Fruit fly (Drosophila melanogaster) whole organism, embryonic: ENCODE results near the gene CG32192.

Experiments used
- Ada2b ChIP-seq: fragments of 200-800 bp; sonication (Bioruptor generic); IDR thresholded peaks from 2 replicates; pipeline ENCODE4 v1.3.6; 2022; ENCODE audit warnings: missing biosample characterization, missing genetic modification characterization
- Asciz ChIP-seq: fragments of 200-800 bp; sonication (Bioruptor generic); optimal IDR thresholded peaks from 2 replicates; lab custom pipeline; 2017; ENCODE audit warnings: missing biosample characterization, mild to moderate bottlenecking, missing genetic modification characterization, missing genetic modification reagents
- CG10147 ChIP-seq: fragments of 200-800 bp; sonication (Bioruptor generic); optimal IDR thresholded peaks from 2 replicates; lab custom pipeline; 2019; ENCODE audit warnings: missing biosample characterization, mild to moderate bottlenecking, missing genetic modification characterization, moderate library complexity
- CG11504 ChIP-seq: fragments of 200-800 bp; sonication (Bioruptor generic); optimal IDR thresholded peaks from 3 replicates; lab custom pipeline; 2019; ENCODE audit warnings: missing biosample characterization, mild to moderate bottlenecking, missing genetic modification characterization, moderate library complexity
- CG13894 ChIP-seq: fragments of 200-800 bp; sonication (Bioruptor generic); optimal IDR thresholded peaks from 3 replicates; lab custom pipeline; 2018; ENCODE audit warnings: missing biosample characterization, mild to moderate bottlenecking, missing genetic modification characterization, moderate library complexity
- CG17359 ChIP-seq: fragments of 200-800 bp; sonication (Bioruptor generic); optimal IDR thresholded peaks from 3 replicates; lab custom pipeline; 2018; ENCODE audit warnings: missing biosample characterization, mild to moderate bottlenecking, missing genetic modification characterization, moderate library complexity
- CG17612 ChIP-seq: fragments of 200-800 bp; sonication (Bioruptor generic); IDR thresholded peaks from 2 replicates; pipeline ENCODE4 v1.3.6; 2022; ENCODE audit warnings: missing biosample characterization, missing genetic modification characterization
- CG17829 ChIP-seq: fragments of 200-800 bp; optimal IDR thresholded peaks from 2 replicates; lab custom pipeline; 2019; ENCODE audit warnings: missing biosample characterization, mild to moderate bottlenecking, missing genetic modification characterization, moderate library complexity
- CG17912 ChIP-seq: fragments of 200-800 bp; sonication (Bioruptor generic); optimal IDR thresholded peaks from 2 replicates; lab custom pipeline; 2018; ENCODE audit warnings: missing biosample characterization, mild to moderate bottlenecking, missing genetic modification characterization
- CG1792 ChIP-seq: fragments of 200-800 bp; sonication (Bioruptor generic); optimal IDR thresholded peaks from 2 replicates; lab custom pipeline; 2016; ENCODE audit warnings: missing biosample characterization, missing genetic modification characterization
- CG18764 ChIP-seq: fragments of 200-800 bp; sonication (Bioruptor generic); optimal IDR thresholded peaks from 3 replicates; lab custom pipeline; 2016; ENCODE audit warnings: missing biosample characterization, missing genetic modification characterization
- CG32532 ChIP-seq: fragments of 200-800 bp; sonication (Bioruptor generic); IDR thresholded peaks from 2 replicates; pipeline ENCODE4 v1.3.6; 2022; ENCODE audit warnings: missing biosample characterization, missing genetic modification characterization
- CG32767 ChIP-seq: fragments of 200-800 bp; sonication (Bioruptor generic); IDR thresholded peaks from 2 replicates; pipeline ENCODE4 v1.3.6; 2022; ENCODE audit warnings: missing biosample characterization, missing genetic modification characterization
- CG3407 ChIP-seq: fragments of 200-800 bp; sonication (Bioruptor generic); optimal IDR thresholded peaks from 2 replicates; lab custom pipeline; 2018; ENCODE audit warnings: missing biosample characterization, mild to moderate bottlenecking, missing genetic modification characterization
- CG3995 ChIP-seq: fragments of 200-800 bp; sonication (Bioruptor generic); optimal IDR thresholded peaks from 3 replicates; lab custom pipeline; 2016; ENCODE audit warnings: missing biosample characterization, missing genetic modification characterization
- CG4360 ChIP-seq: fragments of 200-800 bp; sonication (Bioruptor generic); IDR thresholded peaks from 2 replicates; pipeline ENCODE4 v1.3.6; 2022; ENCODE audit warnings: missing biosample characterization, missing genetic modification characterization
- CG6813 ChIP-seq: fragments of 200-800 bp; sonication (Bioruptor generic); optimal IDR thresholded peaks from 2 replicates; lab custom pipeline; 2017; ENCODE audit warnings: missing biosample characterization, missing genetic modification characterization, mild to moderate bottlenecking, moderate library complexity, missing genetic modification reagents
- CG7271 ChIP-seq: fragments of 200-800 bp; sonication (Bioruptor generic); optimal IDR thresholded peaks from 2 replicates; lab custom pipeline; 2018; ENCODE audit warnings: missing biosample characterization, mild to moderate bottlenecking, missing genetic modification characterization, moderate library complexity
- CG7357 ChIP-seq: fragments of 200-800 bp; sonication (Bioruptor generic); IDR thresholded peaks from 3 replicates; pipeline ENCODE4 v1.3.6; 2022; ENCODE audit warnings: missing biosample characterization, missing genetic modification characterization
- CG7556 ChIP-seq: fragments of 200-800 bp; sonication (Bioruptor generic); optimal IDR thresholded peaks from 2 replicates; lab custom pipeline; 2017; ENCODE audit warnings: missing biosample characterization, mild to moderate bottlenecking, missing genetic modification characterization
- CG7963 ChIP-seq: fragments of 200-800 bp; sonication (Bioruptor generic); IDR thresholded peaks from 3 replicates; pipeline ENCODE4 v1.3.6; 2022; ENCODE audit warnings: missing biosample characterization, missing genetic modification characterization; ENCODE audit not compliant: partially characterized antibody
- CG8388 ChIP-seq: fragments of 200-800 bp; sonication (Bioruptor generic); optimal IDR thresholded peaks from 2 replicates; lab custom pipeline; 2019; ENCODE audit warnings: missing biosample characterization, mild to moderate bottlenecking, missing genetic modification characterization, moderate library complexity
- CG9797 ChIP-seq: fragments of 200-800 bp; sonication (Bioruptor generic); optimal IDR thresholded peaks from 3 replicates; lab custom pipeline; 2018; ENCODE audit warnings: missing biosample characterization, mild to moderate bottlenecking, missing genetic modification characterization
- CTCF ChIP-seq: fragments of 200-800 bp; sonication (Bioruptor generic); optimal IDR thresholded peaks from 2 replicates; lab custom pipeline; 2017; ENCODE audit warnings: missing biosample characterization, mild to moderate bottlenecking, missing genetic modification characterization, moderate library complexity
- Chrac-16 ChIP-seq: fragments of 200-800 bp; sonication (Bioruptor generic); optimal IDR thresholded peaks from 3 replicates; lab custom pipeline; 2016; ENCODE audit warnings: missing biosample characterization, missing genetic modification characterization
- Deaf1 ChIP-seq: fragments of 200-800 bp; optimal IDR thresholded peaks from 3 replicates; lab custom pipeline; 2019; ENCODE audit warnings: missing biosample characterization, mild to moderate bottlenecking, missing genetic modification characterization, moderate library complexity
- E2f2 ChIP-seq: fragments of 200-800 bp; sonication (Bioruptor generic); IDR thresholded peaks from 2 replicates; pipeline ENCODE4 v1.3.6; 2022; ENCODE audit warnings: missing biosample characterization, missing genetic modification characterization
- Eip74EF ChIP-seq, 2 experiments: fragments of 200-800 bp in 1 of 2; fragments of >200 bp in 1 of 2; sonication (Bioruptor generic) in 1 of 2; optimal IDR thresholded peaks; 2 replicates each; lab custom pipeline; 2017 to 2019; ENCODE audit warnings: missing biosample characterization in 2 of 2, missing genetic modification characterization in 2 of 2, mild to moderate bottlenecking in 1 of 2, moderate library complexity in 1 of 2
- Elba2 ChIP-seq: fragments of 200-800 bp; sonication (Bioruptor generic); optimal IDR thresholded peaks from 3 replicates; lab custom pipeline; 2016; ENCODE audit warnings: missing biosample characterization, missing genetic modification characterization
- H2.0 ChIP-seq: fragments of 200-800 bp; sonication (Bioruptor generic); IDR thresholded peaks from 2 replicates; pipeline ENCODE4 v1.3.6; 2022; ENCODE audit warnings: missing biosample characterization, missing genetic modification characterization
- HLH54F ChIP-seq: fragments of 200-800 bp; sonication (Bioruptor generic); optimal IDR thresholded peaks from 3 replicates; lab custom pipeline; 2016; ENCODE audit warnings: missing biosample characterization, missing genetic modification characterization
- HmgD ChIP-seq: fragments of 200-800 bp; sonication (Bioruptor generic); optimal IDR thresholded peaks from 3 replicates; lab custom pipeline; 2016; ENCODE audit warnings: missing biosample characterization, missing genetic modification characterization
- Hr3 ChIP-seq: fragments of 200-800 bp; sonication (Bioruptor generic); optimal IDR thresholded peaks from 3 replicates; lab custom pipeline; 2016; ENCODE audit warnings: missing biosample characterization, missing genetic modification characterization
- Jarid2 ChIP-seq: fragments of 200-800 bp; sonication (Bioruptor generic); optimal IDR thresholded peaks from 3 replicates; lab custom pipeline; 2017; ENCODE audit warnings: mild to moderate bottlenecking, missing biosample characterization, missing genetic modification reagents, missing genetic modification characterization
- Lpt ChIP-seq: fragments of >200 bp; optimal IDR thresholded peaks from 2 replicates; lab custom pipeline; 2018; ENCODE audit warnings: missing biosample characterization, missing genetic modification characterization
- MESR4 ChIP-seq: fragments of 200-800 bp; sonication (Bioruptor generic); optimal IDR thresholded peaks from 2 replicates; lab custom pipeline; 2018; ENCODE audit warnings: missing biosample characterization, mild to moderate bottlenecking, missing genetic modification characterization, moderate library complexity
- NFAT ChIP-seq: fragments of 200-800 bp; sonication (Bioruptor generic); IDR thresholded peaks from 2 replicates; pipeline ENCODE4 v1.3.6; 2022; ENCODE audit warnings: missing biosample characterization, missing genetic modification characterization
- Sox102F ChIP-seq: fragments of 200-800 bp; sonication (Bioruptor generic); optimal IDR thresholded peaks from 2 replicates; lab custom pipeline; 2018; ENCODE audit warnings: missing biosample characterization, mild to moderate bottlenecking, missing genetic modification characterization, moderate library complexity
- dan ChIP-seq: fragments of 200-800 bp; sonication (Bioruptor generic); IDR thresholded peaks from 2 replicates; pipeline ENCODE4 v1.3.6; 2022; ENCODE audit warnings: missing biosample characterization, missing genetic modification characterization
- grau ChIP-seq: fragments of 200-800 bp; optimal IDR thresholded peaks from 3 replicates; lab custom pipeline; 2019; ENCODE audit warnings: missing biosample characterization, mild to moderate bottlenecking, missing genetic modification characterization, moderate library complexity
- h ChIP-seq: fragments of >200 bp; optimal IDR thresholded peaks from 2 replicates; lab custom pipeline; 2017
- ind ChIP-seq: fragments of 200-800 bp; sonication (Bioruptor generic); optimal IDR thresholded peaks from 3 replicates; lab custom pipeline; 2016; ENCODE audit warnings: missing biosample characterization, missing genetic modification characterization
- luna ChIP-seq: fragments of 200-800 bp; sonication (Bioruptor generic); optimal IDR thresholded peaks from 2 replicates; lab custom pipeline; 2016; ENCODE audit warnings: missing biosample characterization, missing genetic modification characterization
- nau ChIP-seq: fragments of 200-800 bp; sonication (Bioruptor generic); optimal IDR thresholded peaks from 3 replicates; lab custom pipeline; 2017; ENCODE audit warnings: missing biosample characterization, mild to moderate bottlenecking, missing genetic modification characterization, missing genetic modification reagents
- nom ChIP-seq: fragments of 200-800 bp; sonication (Bioruptor generic); optimal IDR thresholded peaks from 2 replicates; lab custom pipeline; 2017; ENCODE audit warnings: missing biosample characterization, missing genetic modification characterization, mild to moderate bottlenecking, moderate library complexity, missing genetic modification reagents
- sd ChIP-seq: fragments of 200-800 bp; sonication (Bioruptor generic); optimal IDR thresholded peaks from 3 replicates; lab custom pipeline; 2018; ENCODE audit warnings: missing biosample characterization, mild to moderate bottlenecking, missing genetic modification characterization, moderate library complexity
- sob ChIP-seq: fragments of 200-800 bp; sonication (Bioruptor generic); IDR thresholded peaks from 2 replicates; pipeline ENCODE4 v1.3.6; 2022; ENCODE audit warnings: missing biosample characterization, missing genetic modification characterization
- tio ChIP-seq: fragments of 200-800 bp; sonication (Bioruptor generic); optimal IDR thresholded peaks from 2 replicates; lab custom pipeline; 2017; ENCODE audit warnings: missing biosample characterization, missing genetic modification characterization, inconsistent platforms
- unpg ChIP-seq: fragments of 200-800 bp; sonication (Bioruptor generic); optimal IDR thresholded peaks from 3 replicates; lab custom pipeline; 2018; ENCODE audit warnings: missing biosample characterization, mild to moderate bottlenecking, missing genetic modification characterization, moderate library complexity
- wdn ChIP-seq: fragments of 200-800 bp; sonication (Bioruptor generic); IDR thresholded peaks from 2 replicates; pipeline ENCODE4 v1.3.6; 2022; ENCODE audit warnings: missing biosample characterization, missing genetic modification characterization

Gene CG32192

DNA sequence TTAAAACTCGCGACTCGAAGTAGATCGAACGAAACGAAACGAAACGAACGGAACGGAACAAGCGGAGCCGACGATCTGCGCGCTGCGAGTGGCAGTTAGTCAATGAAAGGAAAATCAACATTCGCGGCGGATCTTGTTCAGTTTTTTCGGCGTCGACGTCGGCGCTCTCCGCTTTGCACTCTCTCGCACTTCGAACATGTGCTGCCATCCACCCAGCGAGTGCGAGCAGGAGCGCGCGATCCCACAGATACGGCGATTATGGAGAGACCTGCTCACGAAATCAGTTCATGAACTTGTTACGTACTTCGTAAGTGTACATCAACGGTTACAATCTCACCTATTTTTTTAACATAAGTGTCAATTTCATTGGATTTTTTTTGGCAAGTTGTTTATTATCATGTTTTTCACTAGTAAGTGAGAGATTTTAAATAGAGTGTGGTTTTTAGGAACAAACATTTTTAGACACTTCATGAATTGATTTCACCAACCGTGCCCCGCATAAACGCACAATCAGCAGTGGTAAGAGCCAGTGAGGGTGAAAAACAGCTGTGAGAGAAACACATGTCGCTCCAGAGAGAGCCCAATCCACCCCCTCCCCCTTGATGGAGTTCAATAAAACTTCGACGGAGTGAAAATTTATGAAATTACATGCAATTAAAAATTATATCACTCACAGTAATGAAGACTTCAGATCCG is 40.6 kb upstream of the CG32192 start (continued):
- TF ChIP-seq CG8388 (GFP tag; lab: Kevin White, UChicago), result peak; percentile 91
- TF ChIP-seq Asciz (GFP tag; lab: Kevin White, UChicago), result peak; percentile 87
- TF ChIP-seq CG7357 (GFP tag; lab: Robert Waterston, UW), result peak; percentile 78
- TF ChIP-seq Chrac-16 (GFP tag; lab: Kevin White, UChicago), result peak; percentile 91
- peak; percentile 91 for TF ChIP-seq CG13894
- TF ChIP-seq Elba2 (GFP tag; lab: Kevin White, UChicago), result peak; percentile 2
- TF ChIP-seq sd (tag; lab: Kevin White, UChicago), result peak; percentile 29
- no peak for TF ChIP-seq Lpt
- peak; percentile 87 for TF ChIP-seq CG32532 (GFP tag; lab: Robert Waterston, UW)
- peak; percentile 96 for TF ChIP-seq CG10147
- TF ChIP-seq Jarid2 (GFP tag; lab: Kevin White, UChicago), result peak; percentile 96
- TF ChIP-seq Ada2b (GFP tag; lab: Robert Waterston, UW), result peak; percentile 80
- peak; percentile 21 for TF ChIP-seq MESR4 (GFP tag; lab: Kevin White, UChicago)
- TF ChIP-seq Sox102F (GFP tag; lab: Kevin White, UChicago), result peak; percentile 92
- TF ChIP-seq ind, result peak; percentile 88
- peak; percentile 92 for TF ChIP-seq CG17359 (tag; lab: Kevin White, UChicago)
- TF ChIP-seq CG4360 (GFP tag; lab: Robert Waterston, UW), result 0 out of 2 replicates have a peak, but pooled peaks have one; percentile 30
- peak; percentile 86 for TF ChIP-seq tio
- peak; percentile 97 for TF ChIP-seq CG17829 (tag; lab: Kevin White, UChicago)
- TF ChIP-seq CG7271 (tag; lab: Kevin White, UChicago), result peak; percentile 60
- peak; percentile 51 for TF ChIP-seq CTCF (GFP tag; lab: Kevin White, UChicago)
- TF ChIP-seq NFAT (GFP tag; lab: Robert Waterston, UW), result peak; percentile 56
- TF ChIP-seq CG1792 (GFP tag; lab: Kevin White, UChicago), result peak; percentile 90
- peak; percentile 72 for TF ChIP-seq CG3407 (GFP tag; lab: Kevin White, UChicago)
- TF ChIP-seq luna (GFP tag; lab: Kevin White, UChicago), result peak; percentile 76
- peak; percentile 86 for TF ChIP-seq sob (GFP tag; lab: Robert Waterston, UW)
- TF ChIP-seq CG11504 (tag; lab: Kevin White, UChicago), result peak; percentile 94
- TF ChIP-seq HmgD (GFP tag; lab: Kevin White, UChicago), result peak; percentile 92
- peak; percentile 75 for TF ChIP-seq E2f2 (GFP tag; lab: Robert Waterston, UW)
- TF ChIP-seq H2.0 (GFP tag; lab: Robert Waterston, UW), result peak; percentile 79
- peak; percentile 85 for TF ChIP-seq Deaf1 (tag; lab: Kevin White, UChicago)
- peak; percentile 94 for TF ChIP-seq CG7556 (GFP tag; lab: Kevin White, UChicago)
- peak; percentile 52; the same call in 1 of the 2 replicates for TF ChIP-seq wdn (GFP tag; lab: Robert Waterston, UW)
- TF ChIP-seq nau (GFP tag; lab: Kevin White, UChicago), result peak; percentile 95
- no peak; the same call in 1 of the 2 replicates for TF ChIP-seq dan
- peak; percentile 91 for TF ChIP-seq CG6813 (GFP tag; lab: Kevin White, UChicago)
- no peak for TF ChIP-seq h (lab: Kevin White, UChicago)
- TF ChIP-seq CG7963 (GFP tag; lab: Robert Waterston, UW), result no peak
- TF ChIP-seq nom (GFP tag; lab: Kevin White, UChicago), result peak; percentile 89
- peak; percentile 94 for TF ChIP-seq CG32767 (GFP tag; lab: Robert Waterston, UW)
- peak; percentile 87 for TF ChIP-seq Hr3 (GFP tag; lab: Kevin White, UChicago)
- TF ChIP-seq CG17612 (GFP tag; lab: Robert Waterston, UW), result peak; percentile 43; the same call in 1 of the 2 replicates
- TF ChIP-seq unpg (GFP tag; lab: Kevin White, UChicago), result peak; percentile 91
- peak; percentile 29 to 92 for TF ChIP-seq Eip74EF (GFP tag; optimal IDR thresholded peaks at IDR 0.05; lab: Kevin White, UChicago)
- peak; percentile 72 for TF ChIP-seq CG17912
- peak; percentile 91 for TF ChIP-seq HLH54F (GFP tag; lab: Kevin White, UChicago)
- peak; percentile 65 for TF ChIP-seq CG3995 (GFP tag; lab: Kevin White, UChicago)
- TF ChIP-seq grau (tag; lab: Kevin White, UChicago), result peak; percentile 95
- peak; percentile 33 for TF ChIP-seq CG9797 (GFP tag; lab: Kevin White, UChicago)
- peak; percentile 70 for TF ChIP-seq CG18764 (GFP tag; lab: Kevin White, UChicago)
